Fruit fly (Drosophila melanogaster): ENCODE data around the gene Prx6a.

Gene Prx6a

dm6 chr2L:2878859-2879258 is 827 bp upstream of the Prx6a start, which contains the start of gene RabGGTb (continued):
- TF ChIP-seq CG9727 (GFP tag; optimal IDR thresholded peaks at IDR 0.05): peak; percentile 57
- TF ChIP-seq jing (GFP tag; optimal IDR thresholded peaks at IDR 0.05): no peak
- peak; percentile 52 for TF ChIP-seq CG13424 (tag; optimal IDR thresholded peaks at IDR 0.05)
- TF ChIP-seq pfk (GFP tag; optimal IDR thresholded peaks at IDR 0.05): no peak
- peak; percentile 6 for TF ChIP-seq jumu (GFP tag; optimal IDR thresholded peaks at IDR 0.05)
- no peak for TF ChIP-seq CG15011 (GFP tag; optimal IDR thresholded peaks at IDR 0.05)
- TF ChIP-seq Chrac-16 (GFP tag; optimal IDR thresholded peaks at IDR 0.05): peak; percentile 47
- TF ChIP-seq dm (GFP tag; optimal IDR thresholded peaks at IDR 0.05): peak; percentile 56
- TF ChIP-seq Hr51 (GFP tag; optimal IDR thresholded peaks at IDR 0.05): peak; percentile 68 to 75
- TF ChIP-seq rib (GFP tag; IDR thresholded peaks at IDR 0.05): 0 out of 2 replicates have a peak, but pooled peaks have one; percentile 54
- TF ChIP-seq CG12104 (GFP tag; optimal IDR thresholded peaks at IDR 0.05): no peak
- peak; percentile 80 for TF ChIP-seq Drgx (GFP tag; IDR thresholded peaks at IDR 0.05)
- TF ChIP-seq Pdp1 (GFP tag; optimal IDR thresholded peaks at IDR 0.05): peak; percentile 50 to 59
- peak; percentile 33 for TF ChIP-seq CG8388 (GFP tag; optimal IDR thresholded peaks at IDR 0.05)
- TF ChIP-seq CG12942 (GFP tag; optimal IDR thresholded peaks at IDR 0.05): no peak
- TF ChIP-seq vnd (GFP tag; IDR thresholded peaks at IDR 0.05; ENCODE audit: partially characterized antibody): no peak
- TF ChIP-seq CG13894 (tag; optimal IDR thresholded peaks at IDR 0.05): peak; percentile 5
- TF ChIP-seq her (GFP tag; optimal IDR thresholded peaks at IDR 0.05): peak; percentile 24
- peak; percentile 34 for TF ChIP-seq fd3F (GFP tag; optimal IDR thresholded peaks at IDR 0.05)
- no peak for TF ChIP-seq CG1233 (GFP tag; optimal IDR thresholded peaks at IDR 0.05)
- peak; percentile 86 for TF ChIP-seq CG32532 (GFP tag; IDR thresholded peaks at IDR 0.05)
- TF ChIP-seq nerfin-1 (tag; optimal IDR thresholded peaks at IDR 0.05): no peak
- no peak for TF ChIP-seq Jarid2 (GFP tag; optimal IDR thresholded peaks at IDR 0.05)
- peak; percentile 71 for TF ChIP-seq pum (GFP tag; optimal IDR thresholded peaks at IDR 0.05)
- TF ChIP-seq ac (GFP tag; optimal IDR thresholded peaks at IDR 0.05): no peak
- TF ChIP-seq lov (optimal IDR thresholded peaks at IDR 0.05): no peak
- 0 out of 3 replicates have a peak, but pooled peaks have one; percentile 25 for TF ChIP-seq lov (GFP tag; IDR thresholded peaks at IDR 0.05)
- TF ChIP-seq TFAM (GFP tag; optimal IDR thresholded peaks at IDR 0.05): no peak
- peak; percentile 50; the same call in 1 of the 2 replicates for TF ChIP-seq hbn (GFP tag; IDR thresholded peaks at IDR 0.05; ENCODE audit: partially characterized antibody)
- TF ChIP-seq br (optimal IDR thresholded peaks at IDR 0.05): no peak
- TF ChIP-seq CG10209 (GFP tag; optimal IDR thresholded peaks at IDR 0.05): peak; percentile 41
- TF ChIP-seq CG3163 (GFP tag; optimal IDR thresholded peaks at IDR 0.05): peak; percentile 20
- TF ChIP-seq hb (GFP tag; IDR thresholded peaks at IDR 0.05; ENCODE audit: partially characterized antibody): no peak
- peak; percentile 41 for TF ChIP-seq scrt (GFP tag; optimal IDR thresholded peaks at IDR 0.05)
- TF ChIP-seq CG10321 (GFP tag; IDR thresholded peaks at IDR 0.05): peak; percentile 23; the same call in 1 of the 2 replicates
- peak; percentile 39 for TF ChIP-seq Dip3 (GFP tag; optimal IDR thresholded peaks at IDR 0.05)
- TF ChIP-seq knrl (GFP tag; IDR thresholded peaks at IDR 0.05; ENCODE audit: partially characterized antibody): no peak; the same call in 2 of the 3 replicates
- peak; percentile 20 for TF ChIP-seq kah (GFP tag; optimal IDR thresholded peaks at IDR 0.05)
- TF ChIP-seq CG4282 (GFP tag; optimal IDR thresholded peaks at IDR 0.05): no peak
- peak; percentile 69 for TF ChIP-seq CG17328 (GFP tag; IDR thresholded peaks at IDR 0.05)
- peak; percentile 35 for TF ChIP-seq gcm (GFP tag; optimal IDR thresholded peaks at IDR 0.05)
- TF ChIP-seq ase (GFP tag; IDR thresholded peaks at IDR 0.05): peak; percentile 67; the same call in 2 of the 3 replicates
- no peak for TF ChIP-seq trh (GFP tag; optimal IDR thresholded peaks at IDR 0.05)
- TF ChIP-seq fd64A (GFP tag; optimal IDR thresholded peaks at IDR 0.05): no peak
- TF ChIP-seq fu2 (GFP tag; optimal IDR thresholded peaks at IDR 0.05): peak; percentile 43
- peak; percentile 65 for TF ChIP-seq wdn (GFP tag; IDR thresholded peaks at IDR 0.05)
- peak; percentile 80 for TF ChIP-seq CG2120 (GFP tag; optimal IDR thresholded peaks at IDR 0.05)
- TF ChIP-seq Gsc (GFP tag; IDR thresholded peaks at IDR 0.05): no peak
- TF ChIP-seq Aef1 (GFP tag; IDR thresholded peaks at IDR 0.05): peak; percentile 58
- no peak for TF ChIP-seq zf30C (GFP tag; optimal IDR thresholded peaks at IDR 0.05)
- TF ChIP-seq Deaf1 (tag; optimal IDR thresholded peaks at IDR 0.05): peak; percentile 9
